Fruit fly (Drosophila melanogaster): Measurements from ENCODE around the gene DCX-EMAP.

The DCX-EMAP gene

DNA sequence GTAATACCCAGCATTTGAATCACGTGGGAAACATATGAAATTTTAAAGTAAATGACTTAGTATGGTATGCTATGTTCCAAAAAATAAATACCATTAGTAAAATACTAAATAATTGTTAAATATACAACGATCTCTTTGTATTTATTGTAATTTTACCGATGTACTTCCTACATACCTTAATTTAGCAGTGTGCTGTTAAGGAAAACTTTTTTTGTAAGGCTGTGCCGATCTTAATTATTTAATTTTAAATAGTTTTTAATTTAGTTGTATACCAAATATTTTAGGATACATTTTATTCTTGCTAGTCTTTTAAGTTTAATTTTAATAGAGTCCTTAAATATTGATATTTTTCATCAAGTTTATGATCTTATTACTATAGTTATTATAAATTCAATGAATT is 64.9 kb downstream of the DCX-EMAP start:
- TF ChIP-seq CG12659 (GFP tag; optimal IDR thresholded peaks at IDR 0.05) (no peak), CG9817 (tag; optimal IDR thresholded peaks at IDR 0.05) (no peak), pan (optimal IDR thresholded peaks at IDR 0.05) (peak in 1 of 2 experiments; percentile 77), pan (GFP tag; optimal IDR thresholded peaks at IDR 0.05 in 1 of 2, IDR thresholded peaks at IDR 0.05 in 1 of 2) (no peak), CG15269 (tag; optimal IDR thresholded peaks at IDR 0.05) (no peak), CG11456 (GFP tag; IDR thresholded peaks at IDR 0.05) (no peak), CG1233 (GFP tag; optimal IDR thresholded peaks at IDR 0.05) (no peak), chif (GFP tag; optimal IDR thresholded peaks at IDR 0.05) (no peak), CG12744 (GFP tag; optimal IDR thresholded peaks at IDR 0.05) (no peak)

- peak; percentile 49 for TF ChIP-seq NC2β (GFP tag; optimal IDR thresholded peaks at IDR 0.05)
- peak; percentile 59; the same call in 1 of the 3 replicates for TF ChIP-seq CG2199 (GFP tag; IDR thresholded peaks at IDR 0.05)
- TF ChIP-seq vvl (GFP tag; IDR thresholded peaks at IDR 0.05), result peak; percentile 3; the same call in 1 of the 2 replicates
- TF ChIP-seq Stat92E (GFP tag; optimal IDR thresholded peaks at IDR 0.05), result peak in 1 of 3 experiments; percentile 1
- peak; percentile 4 for TF ChIP-seq Antp (GFP tag; optimal IDR thresholded peaks at IDR 0.05)
- peak; percentile 32 for TF ChIP-seq nom (GFP tag; optimal IDR thresholded peaks at IDR 0.05)
- no peak for TF ChIP-seq h (optimal IDR thresholded peaks at IDR 0.05)
- TF ChIP-seq prd (optimal IDR thresholded peaks at IDR 0.05), result no peak
- peak; percentile 11; the same call in 1 of the 3 replicates for TF ChIP-seq prd (GFP tag; IDR thresholded peaks at IDR 0.05)
- peak; percentile 33 for TF ChIP-seq ac (GFP tag; optimal IDR thresholded peaks at IDR 0.05)
- TF ChIP-seq Nf-YB (GFP tag; optimal IDR thresholded peaks at IDR 0.05), result peak; percentile 96
- TF ChIP-seq CG8290 (GFP tag; optimal IDR thresholded peaks at IDR 0.05), result no peak
- TF ChIP-seq CG8290 (tag; optimal IDR thresholded peaks at IDR 0.05), result peak in 1 of 2 experiments; percentile 6
- TF ChIP-seq Camta (GFP tag; optimal IDR thresholded peaks at IDR 0.05), result no peak
- TF ChIP-seq Aef1 (GFP tag; IDR thresholded peaks at IDR 0.05), result no peak
- peak; percentile 67 for TF ChIP-seq Jarid2 (GFP tag; optimal IDR thresholded peaks at IDR 0.05)
- TF ChIP-seq CG15479 (GFP tag; optimal IDR thresholded peaks at IDR 0.05), result peak; percentile 91
- 0 out of 3 replicates have a peak, but pooled peaks have one; percentile 19 for TF ChIP-seq Opbp (GFP tag; IDR thresholded peaks at IDR 0.05; ENCODE audit: partially characterized antibody)
- peak; percentile 50 for TF ChIP-seq fd102C (GFP tag; optimal IDR thresholded peaks at IDR 0.05)
- TF ChIP-seq otp (GFP tag; IDR thresholded peaks at IDR 0.05), result no peak
- TF ChIP-seq chm (GFP tag; IDR thresholded peaks at IDR 0.05), result peak; percentile 84; the same call in 1 of the 2 replicates
- TF ChIP-seq Neu2 (GFP tag; optimal IDR thresholded peaks at IDR 0.05; ENCODE audit: borderline replicate concordance), result peak; percentile 35
- TF ChIP-seq CG17829 (tag; optimal IDR thresholded peaks at IDR 0.05), result no peak
- TF ChIP-seq Deaf1 (tag; optimal IDR thresholded peaks at IDR 0.05), result peak; percentile 13
- TF ChIP-seq Tbp (GFP tag; optimal IDR thresholded peaks at IDR 0.05), result peak; percentile 92
- TF ChIP-seq kni (GFP tag; optimal IDR thresholded peaks at IDR 0.05), result peak; percentile 98
- TF ChIP-seq dysf (GFP tag; IDR thresholded peaks at IDR 0.05), result no peak
- TF ChIP-seq Doc2 (GFP tag; IDR thresholded peaks at IDR 0.05), result no peak
- TF ChIP-seq kah (GFP tag; optimal IDR thresholded peaks at IDR 0.05), result peak; percentile 99
- TF ChIP-seq p53 (GFP tag; optimal IDR thresholded peaks at IDR 0.05), result peak; percentile 83
- TF ChIP-seq rib (GFP tag; IDR thresholded peaks at IDR 0.05), result 0 out of 2 replicates have a peak, but pooled peaks have one; percentile 44
- TF ChIP-seq CG1603 (tag; optimal IDR thresholded peaks at IDR 0.05), result peak; percentile 18
- no peak for TF ChIP-seq mld (GFP tag; IDR thresholded peaks at IDR 0.05; ENCODE audit: partially characterized antibody)
- no peak for TF ChIP-seq CG2116 (GFP tag; optimal IDR thresholded peaks at IDR 0.05)
- TF ChIP-seq CG17385 (GFP tag; optimal IDR thresholded peaks at IDR 0.05), result peak; percentile 23
- peak; percentile 93 for TF ChIP-seq Nf-YC (tag; optimal IDR thresholded peaks at IDR 0.05)
- TF ChIP-seq cad (GFP tag; optimal IDR thresholded peaks at IDR 0.05), result peak; percentile 22
- peak; percentile 40 for TF ChIP-seq CG33213 (GFP tag; optimal IDR thresholded peaks at IDR 0.05)
- TF ChIP-seq Elba2 (GFP tag; optimal IDR thresholded peaks at IDR 0.05), result peak; percentile 50
- peak; percentile 65 for TF ChIP-seq sens (GFP tag)
- no peak for TF ChIP-seq ERR (GFP tag; optimal IDR thresholded peaks at IDR 0.05)
Measured at dm6 chr3L:14969171-14969570, 65.6 kb downstream of the DCX-EMAP start, which contains the start of gene Tom. Gene Tom (plus strand): TSS chr3L:14969344.
